Fruit fly (Drosophila melanogaster): ENCODE results near the gene Meltrin.

The Meltrin gene

dm6 chr3R:14740658-14741191 lies 43.6 kb upstream of the Meltrin start (continued):
- TF ChIP-seq CG7556 (GFP tag; optimal IDR thresholded peaks at IDR 0.05): peak; percentile 29
- TF ChIP-seq unpg (GFP tag; optimal IDR thresholded peaks at IDR 0.05): peak; percentile 33
- peak; percentile 31 for TF ChIP-seq bab2 (GFP tag; optimal IDR thresholded peaks at IDR 0.05)
- TF ChIP-seq jumu (GFP tag; optimal IDR thresholded peaks at IDR 0.05): peak; percentile 86
- TF ChIP-seq mam (GFP tag; optimal IDR thresholded peaks at IDR 0.05): peak; percentile 83
- peak; percentile 62 for TF ChIP-seq CG13624 (GFP tag; optimal IDR thresholded peaks at IDR 0.05)
- TF ChIP-seq sob (GFP tag; IDR thresholded peaks at IDR 0.05): peak; percentile 84
- no peak for TF ChIP-seq C15 (GFP tag; IDR thresholded peaks at IDR 0.05)
- TF ChIP-seq CG10147 (GFP tag; optimal IDR thresholded peaks at IDR 0.05): no peak
- TF ChIP-seq CG1647 (GFP tag; optimal IDR thresholded peaks at IDR 0.05): peak; percentile 52
- TF ChIP-seq wor (GFP tag; IDR thresholded peaks at IDR 0.05): no peak
- peak in 1 of 2 experiments; percentile 21 for TF ChIP-seq tll (GFP tag; optimal IDR thresholded peaks at IDR 0.05)
- TF ChIP-seq CG12104 (GFP tag; optimal IDR thresholded peaks at IDR 0.05): no peak
- TF ChIP-seq Hey (tag; optimal IDR thresholded peaks at IDR 0.05): peak; percentile 57
- peak; percentile 55 for TF ChIP-seq row (GFP tag; IDR thresholded peaks at IDR 0.05)
- peak; percentile 92 for TF ChIP-seq HLHmδ (GFP tag; optimal IDR thresholded peaks at IDR 0.05)
- TF ChIP-seq CG42726 (GFP tag; IDR thresholded peaks at IDR 0.05; ENCODE audit: partially characterized antibody): no peak; the same call in 1 of the 2 replicates
- 0 out of 2 replicates have a peak, but pooled peaks have one; percentile 16 for TF ChIP-seq CG8765 (GFP tag; IDR thresholded peaks at IDR 0.05)
- no peak for TF ChIP-seq Atf3 (GFP tag; optimal IDR thresholded peaks at IDR 0.05)
- no peak for TF ChIP-seq NK7.1 (GFP tag; optimal IDR thresholded peaks at IDR 0.05)
- TF ChIP-seq HmgZ (tag; optimal IDR thresholded peaks at IDR 0.05): peak; percentile 94
- peak; percentile 99 for TF ChIP-seq Ets65A (GFP tag)
- TF ChIP-seq Hmr (GFP tag; optimal IDR thresholded peaks at IDR 0.05): peak; percentile 74
- TF ChIP-seq Jarid2 (GFP tag; optimal IDR thresholded peaks at IDR 0.05): peak; percentile 59
- no peak; the same call in 1 of the 2 replicates for TF ChIP-seq E2f2 (GFP tag; IDR thresholded peaks at IDR 0.05)
- TF ChIP-seq Dfd (GFP tag; optimal IDR thresholded peaks at IDR 0.05): no peak
- TF ChIP-seq CG13424 (tag; optimal IDR thresholded peaks at IDR 0.05): peak; percentile 40
- TF ChIP-seq Nf-YB (GFP tag; optimal IDR thresholded peaks at IDR 0.05): peak; percentile 32
- no peak for TF ChIP-seq pan (optimal IDR thresholded peaks at IDR 0.05)
- peak in 1 of 2 experiments; percentile 35 for TF ChIP-seq pan (GFP tag; optimal IDR thresholded peaks at IDR 0.05 in 1 of 2, IDR thresholded peaks at IDR 0.05 in 1 of 2)
- peak; percentile 28 for TF ChIP-seq gem (tag; optimal IDR thresholded peaks at IDR 0.05)
- no peak for TF ChIP-seq PHDP (tag; optimal IDR thresholded peaks at IDR 0.05)
- TF ChIP-seq vfl (GFP tag; optimal IDR thresholded peaks at IDR 0.05): peak; percentile 55
- peak; percentile 36 for TF ChIP-seq CG4730 (GFP tag; IDR thresholded peaks at IDR 0.05)
- TF ChIP-seq Oaz (GFP tag; IDR thresholded peaks at IDR 0.05): no peak
- TF ChIP-seq CG5245 (GFP tag; optimal IDR thresholded peaks at IDR 0.05): no peak
- TF ChIP-seq emc (GFP tag; optimal IDR thresholded peaks at IDR 0.05): peak; percentile 33
- peak; percentile 80 for TF ChIP-seq YL-1 (GFP tag; optimal IDR thresholded peaks at IDR 0.05)
- TF ChIP-seq H2.0 (GFP tag; IDR thresholded peaks at IDR 0.05): peak; percentile 70
- TF ChIP-seq cas (GFP tag; IDR thresholded peaks at IDR 0.05): 0 out of 2 replicates have a peak, but pooled peaks have one; percentile 21
- peak; percentile 24; the same call in 1 of the 2 replicates for TF ChIP-seq Atf6 (GFP tag; IDR thresholded peaks at IDR 0.05)
- TF ChIP-seq CG32532 (GFP tag; IDR thresholded peaks at IDR 0.05): peak; percentile 75
- peak; percentile 18; the same call in 1 of the 2 replicates for TF ChIP-seq gt (GFP tag; IDR thresholded peaks at IDR 0.05)
- peak; percentile 83 for TF ChIP-seq NFAT (GFP tag; IDR thresholded peaks at IDR 0.05)
- TF ChIP-seq Taf1 (GFP tag; IDR thresholded peaks at IDR 0.05): peak; percentile 37; the same call in 1 of the 2 replicates
- TF ChIP-seq slbo (GFP tag; IDR thresholded peaks at IDR 0.05): peak; percentile 87
- TF ChIP-seq Fer2 (tag; optimal IDR thresholded peaks at IDR 0.05): peak; percentile 26
- TF ChIP-seq cg (GFP tag; optimal IDR thresholded peaks at IDR 0.05): peak; percentile 64
- TF ChIP-seq CG2678 (tag; optimal IDR thresholded peaks at IDR 0.05): peak; percentile 22
- TF ChIP-seq Sry-δ (GFP tag; optimal IDR thresholded peaks at IDR 0.05): peak; percentile 52
- TF ChIP-seq Scr (GFP tag; IDR thresholded peaks at IDR 0.05; ENCODE audit: partially characterized antibody): no peak

Measured in whole organism, embryonic.